Worm (Caenorhabditis elegans): Measurements from ENCODE around the gene clec-42.

ce11 chrV:18224353-18224752, 33.1 kb downstream of the clec-42 start, which contains the start of gene F16H6.10:
- TF ChIP-seq chd-7 (tag; optimal IDR thresholded peaks at IDR 0.05): no peak
- no peak for TF ChIP-seq hlh-12 (tag; optimal IDR thresholded peaks at IDR 0.05)
- TF ChIP-seq nhr-90 (tag; optimal IDR thresholded peaks at IDR 0.05): no peak
- no peak for TF ChIP-seq pbrm-1 (GFP tag; IDR thresholded peaks at IDR 0.05)
- no peak for TF ChIP-seq hmg-1.2 (GFP tag; IDR thresholded peaks at IDR 0.05)
- TF ChIP-seq snpc-4 (GFP tag; optimal IDR thresholded peaks at IDR 0.05): no peak
- TF ChIP-seq snpc-4 (tag; optimal IDR thresholded peaks at IDR 0.05): no peak
- no peak for TF ChIP-seq ztf-6 (GFP tag; IDR thresholded peaks at IDR 0.05)
